Fruit fly (Drosophila melanogaster): ENCODE measurements around the gene CG11836.

dm6 chr3R:25047504-25047903, 23.4 kb upstream of the CG11836 start, which contains the start of gene CG11790:
- TF ChIP-seq psq (optimal IDR thresholded peaks at IDR 0.05) (no peak), Myc (optimal IDR thresholded peaks at IDR 0.05) (no peak), Sin3A (optimal IDR thresholded peaks at IDR 0.05) (no peak), insv (optimal IDR thresholded peaks at IDR 0.05) (no peak)
